5 worm cellular contexts compared by ENCODE assay signal in genomic region chrIII:9239983-9240382, ce11.
TF ChIP-seq lines count a peak whose summit lies in the region.

Gene saeg-2 (plus strand): TSS chrIII:9240363.

TF ChIP-seq in whole organism, L1 larva, 84 proteins besides CTCF, POLR2A, EP300 and RAD21 (continues in another document):
- no peak for TF ChIP-seq zip-4 (GFP tag; optimal IDR thresholded peaks at IDR 0.05; lab: Kevin White, UChicago)
- TF ChIP-seq efl-1 (optimal IDR thresholded peaks at IDR 0.05; lab: Kevin White, UChicago), result peak; percentile 40 to 54
- peak in 1 of 2 experiments; percentile 20 for TF ChIP-seq efl-1 (GFP tag; optimal IDR thresholded peaks at IDR 0.05 in 1 of 2; lab: Kevin White, UChicago)
- peak; percentile 47 for TF ChIP-seq blmp-1 (tag; optimal IDR thresholded peaks at IDR 0.05; lab: Kevin White, UChicago)
- peak; percentile 35 for TF ChIP-seq fkh-8 (tag; optimal IDR thresholded peaks at IDR 0.05; lab: Kevin White, UChicago)
- TF ChIP-seq dsc-1 (tag; optimal IDR thresholded peaks at IDR 0.05; lab: Kevin White, UChicago), result no peak
- peak; percentile 41 for TF ChIP-seq nhr-71 (tag; optimal IDR thresholded peaks at IDR 0.05; lab: Kevin White, UChicago)
- TF ChIP-seq irx-1 (tag; optimal IDR thresholded peaks at IDR 0.05; lab: Kevin White, UChicago), result no peak
- no peak for TF ChIP-seq aly-2 (tag; optimal IDR thresholded peaks at IDR 0.05; lab: Kevin White, UChicago)
- TF ChIP-seq sptf-1 (tag; optimal IDR thresholded peaks at IDR 0.05; lab: Kevin White, UChicago), result no peak
- no peak for TF ChIP-seq lin-13 (GFP tag; optimal IDR thresholded peaks at IDR 0.05; lab: Kevin White, UChicago)
- TF ChIP-seq fkh-10 (GFP tag; optimal IDR thresholded peaks at IDR 0.05; lab: Kevin White, UChicago), result no peak
- TF ChIP-seq nhr-85 (tag; lab: Kevin White, UChicago), result peak; percentile 39
- TF ChIP-seq mef-2 (tag; optimal IDR thresholded peaks at IDR 0.05; lab: Kevin White, UChicago), result no peak
- peak; percentile 9 for TF ChIP-seq lin-15B (tag; optimal IDR thresholded peaks at IDR 0.05; lab: Kevin White, UChicago)
- peak; percentile 44 to 57 for TF ChIP-seq lin-35 (GFP tag; optimal IDR thresholded peaks at IDR 0.05; lab: Kevin White, UChicago)
- TF ChIP-seq mdl-1 (tag; optimal IDR thresholded peaks at IDR 0.05; lab: Kevin White, UChicago), result peak in 1 of 2 experiments; percentile 27
- no peak for TF ChIP-seq snpc-4 (tag; optimal IDR thresholded peaks at IDR 0.05; lab: Kevin White, UChicago)
- TF ChIP-seq nhr-84 (tag; optimal IDR thresholded peaks at IDR 0.05; lab: Kevin White, UChicago), result no peak

TF ChIP-seq in whole organism, L3 larva, 47 proteins besides CTCF, POLR2A, EP300 and RAD21:
- peak; percentile 6 for TF ChIP-seq skn-1 (tag; optimal IDR thresholded peaks at IDR 0.05; lab: Kevin White, UChicago)
- TF ChIP-seq snpc-4 (tag; optimal IDR thresholded peaks at IDR 0.05; lab: Kevin White, UChicago), result peak; percentile 19
- peak; percentile 7 for TF ChIP-seq nhr-25 (tag; optimal IDR thresholded peaks at IDR 0.05; lab: Kevin White, UChicago)
- peak; percentile 90 for TF ChIP-seq hmg-11 (tag; optimal IDR thresholded peaks at IDR 0.05; lab: Kevin White, UChicago)
- peak; percentile 55 for TF ChIP-seq pha-4 (tag; optimal IDR thresholded peaks at IDR 0.05; lab: Kevin White, UChicago)
- no peak for TF ChIP-seq nhr-11 (tag; optimal IDR thresholded peaks at IDR 0.05; lab: Kevin White, UChicago)
- no peak for TF ChIP-seq egl-27 (tag; optimal IDR thresholded peaks at IDR 0.05; lab: Kevin White, UChicago)
- no peak for TF ChIP-seq elt-3 (tag; optimal IDR thresholded peaks at IDR 0.05; lab: Kevin White, UChicago)
- no peak for TF ChIP-seq ZK546.5 (tag; optimal IDR thresholded peaks at IDR 0.05; lab: Kevin White, UChicago)
- peak; percentile 49 for TF ChIP-seq elt-2 (tag; optimal IDR thresholded peaks at IDR 0.05; lab: Kevin White, UChicago)
- TF ChIP-seq nhr-67 (tag; optimal IDR thresholded peaks at IDR 0.05; lab: Kevin White, UChicago), result no peak
- peak; percentile 19 for TF ChIP-seq jun-1 (tag; optimal IDR thresholded peaks at IDR 0.05; lab: Kevin White, UChicago)
- peak; percentile 58 for TF ChIP-seq nfya-1 (tag; optimal IDR thresholded peaks at IDR 0.05; lab: Kevin White, UChicago; ENCODE audit: insufficient read depth)

TF ChIP-seq in whole organism, early embryonic, 17 proteins besides CTCF, POLR2A, EP300 and RAD21:
- no peak for TF ChIP-seq tbx-11 (GFP tag; IDR thresholded peaks at IDR 0.05; lab: Robert Waterston, UW)
- TF ChIP-seq F13C5.2 (tag; optimal IDR thresholded peaks at IDR 0.05; lab: Kevin White, UChicago), result peak; percentile 17
- TF ChIP-seq hmg-4 (GFP tag; optimal IDR thresholded peaks at IDR 0.05; lab: Kevin White, UChicago), result peak; percentile 47

TF ChIP-seq in whole organism, midembryonic, 9 proteins besides CTCF, POLR2A, EP300 and RAD21:
- TF ChIP-seq ztf-23 (GFP tag; IDR thresholded peaks at IDR 0.05; lab: Robert Waterston, UW) (0 out of 2 replicates have a peak, but pooled peaks have one; percentile 7), cog-1 (tag; optimal IDR thresholded peaks at IDR 0.05; lab: Kevin White, UChicago) (no peak), flt-1 (GFP tag; IDR thresholded peaks at IDR 0.05; lab: Robert Waterston, UW) (no peak)

TF ChIP-seq in whole organism, young adult, 124 proteins besides CTCF, POLR2A, EP300 and RAD21:
- TF ChIP-seq nhr-80 (tag; optimal IDR thresholded peaks at IDR 0.05; lab: Kevin White, UChicago), result peak; percentile 75
- TF ChIP-seq unc-130 (GFP tag; optimal IDR thresholded peaks at IDR 0.05; lab: Kevin White, UChicago), result no peak
- TF ChIP-seq mcd-1 (GFP tag; IDR thresholded peaks at IDR 0.05; lab: Robert Waterston, UW), result 0 out of 2 replicates have a peak, but pooled peaks have one; percentile 15
- no peak for TF ChIP-seq let-526 (GFP tag; IDR thresholded peaks at IDR 0.05; lab: Robert Waterston, UW)
- TF ChIP-seq hmg-1.2 (GFP tag; IDR thresholded peaks at IDR 0.05; lab: Robert Waterston, UW), result peak; percentile 68; the same call in 1 of the 2 replicates
- TF ChIP-seq ets-4 (GFP tag; optimal IDR thresholded peaks at IDR 0.05; lab: Kevin White, UChicago), result peak; percentile 22
- peak; percentile 4 for TF ChIP-seq attf-5 (GFP tag; optimal IDR thresholded peaks at IDR 0.05; lab: Kevin White, UChicago)
- TF ChIP-seq ceh-27 (GFP tag; optimal IDR thresholded peaks at IDR 0.05; lab: Kevin White, UChicago), result peak; percentile 24

Comparison
In these comparisons a context has a peak if more than half of its experiments do, and no peak if none do; other contexts are left out.
1. Of the 8 proteins assayed by ChIP-seq in both whole organism, young adult and whole organism, L1 larva: peak only in whole organism, young adult: none; only in whole organism, L1 larva: efl-1 and lin-35; in both: none; in neither: 5; mixed calls (peak in some experiments, not most) for 1.